Fruit fly (Drosophila melanogaster) ovary, adult (tissue): ENCODE measurements around the gene Mpp6.
A peak's percentile ranks its signal among the peaks of the same experiment; 100 is the strongest.

Source experiments
- CG17801 ChIP-seq: fragments of 200-800 bp; optimal IDR thresholded peaks from 2 replicates; lab custom pipeline; 2019; ENCODE audit warnings: missing biosample characterization, mild to moderate bottlenecking, missing genetic modification characterization, moderate library complexity; ENCODE audit not compliant: partially characterized antibody

Gene Mpp6

dm6 chr2L:21158554-21158953 is 2.5 kb downstream of the Mpp6 start, which contains the start of the genes Coq3 and Pld3:
TSS of gene Coq3 (minus strand) at chr2L:21158611.
TSS of gene Pld3 (plus strand) at chr2L:21158847.
- TF ChIP-seq CG17801 (GFP tag; lab: Kevin White, UChicago): peak; percentile 93

dm6 chr2L:21162875-21163274 is 6.8 kb downstream of the Mpp6 start, which contains the start of gene Nbr:
TSS of gene Nbr (minus strand) at chr2L:21163083.
- TF ChIP-seq CG17801 (GFP tag; lab: Kevin White, UChicago): peak; percentile 52

dm6 chr2L:21163311-21163842 is 7.3 kb downstream of the Mpp6 start, which contains the start of gene Noc2:
TSS of gene Noc2 (plus strand) at chr2L:21163641.
- no peak for TF ChIP-seq CG17801 (GFP tag; lab: Kevin White, UChicago)

- TF ChIP-seq CG17801 (GFP tag; lab: Kevin White, UChicago): peak; percentile 47
Observed at dm6 chr2L:21166422-21166821, 10.3 kb downstream of the Mpp6 start.

- peak; percentile 71 for TF ChIP-seq CG17801 (GFP tag; lab: Kevin White, UChicago)
Observed at dm6 chr2L:21168295-21169159, 12.4 kb downstream of the Mpp6 start, which contains the start of the genes mAcon1, CG43345 and CG43346. TSS of gene mAcon1 (plus strand) at chr2L:21168570. TSS of gene CG43345 (minus strand) at chr2L:21168581. TSS of gene CG43346 (minus strand) at chr2L:21168581.

dm6 chr2L:21169160-21169624 is 13.1 kb downstream of the Mpp6 start:
- no peak for TF ChIP-seq CG17801 (GFP tag; lab: Kevin White, UChicago)

dm6 chr2L:21169863-21170262 is 13.8 kb downstream of the Mpp6 start:
- TF ChIP-seq CG17801 (GFP tag; lab: Kevin White, UChicago): no peak

- TF ChIP-seq CG17801 (GFP tag; lab: Kevin White, UChicago): no peak
Observed at dm6 chr2L:21172922-21173321, 16.8 kb downstream of the Mpp6 start, which contains the start of gene CG31627. TSS of gene CG31627 (plus strand) at chr2L:21173222.

dm6 chr2L:21178436-21179216 is 22.5 kb downstream of the Mpp6 start:
- TF ChIP-seq CG17801 (GFP tag; lab: Kevin White, UChicago): no peak

- TF ChIP-seq CG17801 (GFP tag; lab: Kevin White, UChicago): no peak
Observed at dm6 chr2L:21179217-21179520, 23.1 kb downstream of the Mpp6 start.

- TF ChIP-seq CG17801 (GFP tag; lab: Kevin White, UChicago): no peak
Observed at dm6 chr2L:21179615-21180031, 23.5 kb downstream of the Mpp6 start, which contains the start of the genes bur and Mcm10. TSS of gene bur (minus strand) at chr2L:21179683. TSS of gene Mcm10 (plus strand) at chr2L:21179933.

dm6 chr2L:21187753-21188152 is 31.7 kb downstream of the Mpp6 start:
- TF ChIP-seq CG17801 (GFP tag; lab: Kevin White, UChicago): no peak

dm6 chr2L:21189273-21189781 is 33.2 kb downstream of the Mpp6 start:
- no peak for TF ChIP-seq CG17801 (GFP tag; lab: Kevin White, UChicago)

- TF ChIP-seq CG17801 (GFP tag; lab: Kevin White, UChicago): no peak
Observed at dm6 chr2L:21195331-21195730, 39.2 kb downstream of the Mpp6 start.
